Fruit fly (Drosophila melanogaster) whole organism, pupa: Measurements from ENCODE around the gene CG7054.

Experiments
- CG10348 ChIP-seq: fragments of 200-800 bp; sonication (Bioruptor generic); IDR thresholded peaks from 2 replicates; pipeline ENCODE4 v1.3.6; 2022; ENCODE audit warnings: missing biosample characterization, missing genetic modification characterization
- CG14655 ChIP-seq: fragments of 200-800 bp; sonication (Bioruptor generic); optimal IDR thresholded peaks from 3 replicates; lab custom pipeline; 2017; ENCODE audit warnings: mild to moderate bottlenecking, missing biosample characterization, missing genetic modification reagents, missing genetic modification characterization
- CG34367 ChIP-seq: fragments of 200-800 bp; sonication (Bioruptor generic); optimal IDR thresholded peaks from 2 replicates; lab custom pipeline; 2018; ENCODE audit warnings: missing biosample characterization, mild to moderate bottlenecking, missing genetic modification characterization
- D1 ChIP-seq: fragments of 200-800 bp; sonication (Bioruptor generic); optimal IDR thresholded peaks from 2 replicates; lab custom pipeline; 2018; ENCODE audit warnings: missing biosample characterization, mild to moderate bottlenecking, missing genetic modification characterization, moderate library complexity
- Ets98B ChIP-seq: fragments of 200-800 bp; sonication (Bioruptor generic); IDR thresholded peaks from 2 replicates; pipeline ENCODE4 v1.3.6; 2022; ENCODE audit warnings: missing biosample characterization, missing genetic modification characterization

- TF ChIP-seq CG10348 (GFP tag; lab: Robert Waterston, UW) (no peak), Ets98B (GFP tag; lab: Robert Waterston, UW) (no peak), CG14655 (no peak), D1 (tag; lab: Kevin White, UChicago) (no peak), CG34367 (peak; percentile 45)
Measured at dm6 chr3R:22423996-22424395, 40.8 kb upstream of the CG7054 start.
